Worm (Caenorhabditis elegans): Measurements from ENCODE around the gene ubh-4.

ce11 chrII:8008334-8008733 lies 31.1 kb downstream of the ubh-4 start, which contains the start of gene glna-2:
- TF ChIP-seq athp-1 (tag; optimal IDR thresholded peaks at IDR 0.05) (no peak), ceh-40 (GFP tag; IDR thresholded peaks at IDR 0.05) (no peak), D2030.7 (GFP tag; IDR thresholded peaks at IDR 0.05) (no peak), snpc-1.1 (tag; optimal IDR thresholded peaks at IDR 0.05; ENCODE audit: insufficient read depth) (no peak), sptf-2 (GFP tag; optimal IDR thresholded peaks at IDR 0.05) (no peak), nfya-1 (tag; optimal IDR thresholded peaks at IDR 0.05; ENCODE audit: borderline replicate concordance, insufficient read depth) (no peak), ama-1 (optimal IDR thresholded peaks at IDR 0.05) (no peak), ama-1 (GFP tag; optimal IDR thresholded peaks at IDR 0.05) (no peak), ekl-4 (GFP tag; IDR thresholded peaks at IDR 0.05) (no peak), lir-1 (GFP tag; conservative IDR thresholded peaks at IDR 0.05) (no peak), hlh-26 (GFP tag; conservative IDR thresholded peaks at IDR 0.05) (no peak), sea-2 (GFP tag; IDR thresholded peaks at IDR 0.05) (no peak)
